Worm (Caenorhabditis elegans) whole organism, late embryonic: Measurements from ENCODE around the gene attf-2.

ENCODE experiments used
- C08G9.2 ChIP-seq: sonication (generic microtip); optimal IDR thresholded peaks from 2 replicates; lab custom pipeline; 2016; ENCODE audit warnings: mild to moderate bottlenecking, missing genetic modification characterization, moderate library complexity, missing compliant biosample characterization
- C38D4.7 ChIP-seq: fragments of 200-800 bp; sonication (Bioruptor generic); optimal IDR thresholded peaks from 2 replicates; lab custom pipeline; 2018; ENCODE audit warnings: mild to moderate bottlenecking, missing genetic modification characterization, moderate library complexity, missing compliant biosample characterization
- F13H6.1 ChIP-seq: sonication (generic microtip); optimal IDR thresholded peaks from 2 replicates; lab custom pipeline; 2016; ENCODE audit warnings: missing genetic modification characterization, missing compliant biosample characterization
- K02D7.2 ChIP-seq: sonication (generic microtip); optimal IDR thresholded peaks from 2 replicates; lab custom pipeline; 2017; ENCODE audit warnings: mild to moderate bottlenecking, missing genetic modification characterization, missing compliant biosample characterization
- K09A11.1 ChIP-seq: sonication (generic microtip); optimal IDR thresholded peaks from 2 replicates; lab custom pipeline; 2017; ENCODE audit warnings: antibody characterized with exemption, mild to moderate bottlenecking, missing genetic modification characterization, missing compliant biosample characterization; ENCODE audit not compliant: insufficient read depth
- Y22D7AL.16 ChIP-seq: sonication (generic microtip); optimal IDR thresholded peaks from 2 replicates; lab custom pipeline; 2016; ENCODE audit warnings: missing genetic modification characterization, missing compliant biosample characterization
- ahr-1 ChIP-seq: sonication (generic microtip); optimal IDR thresholded peaks from 2 replicates; lab custom pipeline; 2016; ENCODE audit warnings: missing genetic modification characterization, missing compliant biosample characterization
- ceh-14 ChIP-seq: sonication (generic microtip); optimal IDR thresholded peaks from 2 replicates; lab custom pipeline; 2016; ENCODE audit warnings: missing genotype, missing genetic modification characterization, missing compliant biosample characterization
- ceh-2 ChIP-seq: sonication (generic microtip); optimal IDR thresholded peaks from 2 replicates; lab custom pipeline; 2016; ENCODE audit warnings: missing genotype, missing genetic modification characterization, missing compliant biosample characterization
- ceh-22 ChIP-seq: sonication (generic microtip); optimal IDR thresholded peaks from 2 replicates; lab custom pipeline; 2017; ENCODE audit warnings: missing biosample characterization, missing genetic modification characterization
- ceh-24 ChIP-seq: sonication (generic microtip); optimal IDR thresholded peaks from 2 replicates; lab custom pipeline; 2016; ENCODE audit warnings: mild to moderate bottlenecking, missing genetic modification characterization, missing compliant biosample characterization
- ceh-30 ChIP-seq: fragments of 150-350 bp; optimal IDR thresholded peaks from 2 replicates; lab custom pipeline; 2014; ENCODE audit warnings: missing biosample characterization, missing genetic modification characterization
- ceh-48 ChIP-seq: sonication (generic microtip); optimal IDR thresholded peaks from 2 replicates; lab custom pipeline; 2016; ENCODE audit warnings: missing genetic modification characterization, inconsistent platforms, missing compliant biosample characterization
- ceh-9 ChIP-seq: sonication (generic microtip); optimal IDR thresholded peaks from 2 replicates; lab custom pipeline; 2016; ENCODE audit warnings: mild to moderate bottlenecking, missing genetic modification characterization, inconsistent platforms, missing compliant biosample characterization
- che-1 ChIP-seq: sonication (generic microtip); optimal IDR thresholded peaks from 2 replicates; lab custom pipeline; 2016; ENCODE audit warnings: mild to moderate bottlenecking, missing genetic modification characterization, missing compliant biosample characterization
- dmd-4 ChIP-seq: sonication (generic microtip); optimal IDR thresholded peaks from 2 replicates; lab custom pipeline; 2016; ENCODE audit warnings: borderline replicate concordance, missing genetic modification characterization, missing compliant biosample characterization
- elt-2 ChIP-seq: sonication (generic microtip); optimal IDR thresholded peaks from 2 replicates; lab custom pipeline; 2016; ENCODE audit warnings: missing genetic modification reagents, missing genetic modification characterization, missing compliant biosample characterization
- elt-4 ChIP-seq: sonication (generic microtip); optimal IDR thresholded peaks from 2 replicates; lab custom pipeline; 2016; ENCODE audit warnings: missing genetic modification characterization, missing compliant biosample characterization
- ets-4 ChIP-seq: sonication (generic microtip); optimal IDR thresholded peaks from 2 replicates; lab custom pipeline; 2016; ENCODE audit warnings: missing genetic modification characterization, missing compliant biosample characterization
- eyg-1 ChIP-seq: sonication (generic microtip); optimal IDR thresholded peaks from 2 replicates; lab custom pipeline; 2016; ENCODE audit warnings: missing genotype, missing genetic modification characterization, missing compliant biosample characterization
- fkh-10 ChIP-seq: fragments of 150-350 bp; optimal IDR thresholded peaks from 2 replicates; lab custom pipeline; 2014; ENCODE audit warnings: missing biosample characterization, missing genetic modification reagents, missing genetic modification characterization
- gmeb-2 ChIP-seq: sonication (generic microtip); optimal IDR thresholded peaks from 2 replicates; lab custom pipeline; 2016; ENCODE audit warnings: missing genetic modification characterization, inconsistent platforms, missing compliant biosample characterization
- hlh-13 ChIP-seq: fragments of 200-800 bp; sonication (Bioruptor generic); optimal IDR thresholded peaks from 2 replicates; lab custom pipeline; 2018; ENCODE audit warnings: mild to moderate bottlenecking, missing genetic modification characterization, missing compliant biosample characterization
- hlh-15 ChIP-seq: sonication (generic microtip); optimal IDR thresholded peaks from 2 replicates; lab custom pipeline; 2016; ENCODE audit warnings: missing genetic modification characterization, missing compliant biosample characterization
- hlh-30 ChIP-seq: sonication (generic microtip); optimal IDR thresholded peaks from 2 replicates; lab custom pipeline; 2017; ENCODE audit warnings: antibody characterized with exemption, missing genetic modification characterization, missing compliant biosample characterization; ENCODE audit not compliant: insufficient read depth
- hlh-6 ChIP-seq: sonication (generic microtip); optimal IDR thresholded peaks from 2 replicates; lab custom pipeline; 2016; ENCODE audit warnings: missing genotype, missing genetic modification characterization, missing compliant biosample characterization
- hlh-8 ChIP-seq: sonication (generic microtip); optimal IDR thresholded peaks from 2 replicates; lab custom pipeline; 2016; ENCODE audit warnings: missing genotype, missing genetic modification characterization, missing compliant biosample characterization
- madf-2 ChIP-seq: sonication (generic microtip); optimal IDR thresholded peaks from 2 replicates; lab custom pipeline; 2017; ENCODE audit warnings: missing genetic modification characterization, missing compliant biosample characterization
- mec-3 ChIP-seq: sonication (generic microtip); optimal IDR thresholded peaks from 2 replicates; lab custom pipeline; 2016; ENCODE audit warnings: borderline replicate concordance, missing genetic modification characterization, missing compliant biosample characterization
- nfya-1 ChIP-seq: sonication (generic microtip); optimal IDR thresholded peaks from 2 replicates; lab custom pipeline; 2017; ENCODE audit warnings: missing genetic modification characterization, mild to moderate bottlenecking, missing compliant biosample characterization, antibody characterized with exemption, moderate library complexity
- nhr-11 ChIP-seq: fragments of 150-350 bp; optimal IDR thresholded peaks from 2 replicates; lab custom pipeline; 2014; ENCODE audit warnings: missing biosample characterization, missing genetic modification characterization
- nhr-232 ChIP-seq: sonication (generic microtip); optimal IDR thresholded peaks from 2 replicates; lab custom pipeline; 2016; ENCODE audit warnings: missing genetic modification characterization, missing compliant biosample characterization
- odd-2 ChIP-seq: sonication (generic microtip); optimal IDR thresholded peaks from 2 replicates; lab custom pipeline; 2017; ENCODE audit warnings: antibody characterized with exemption, mild to moderate bottlenecking, missing genetic modification characterization, missing compliant biosample characterization
- pag-3 ChIP-seq: sonication (generic microtip); optimal IDR thresholded peaks from 2 replicates; lab custom pipeline; 2016; ENCODE audit warnings: missing compliant biosample characterization, missing genetic modification characterization, borderline replicate concordance
- pat-9 ChIP-seq: fragments of 200-800 bp; sonication (Bioruptor generic); optimal IDR thresholded peaks from 2 replicates; lab custom pipeline; 2018; ENCODE audit warnings: mild to moderate bottlenecking, missing genetic modification characterization, moderate library complexity, missing compliant biosample characterization
- pax-1 ChIP-seq: fragments of 150-350 bp; optimal IDR thresholded peaks from 2 replicates; lab custom pipeline; 2014; ENCODE audit warnings: missing biosample characterization, missing genetic modification characterization
- pha-2 ChIP-seq: sonication (generic microtip); optimal IDR thresholded peaks from 2 replicates; lab custom pipeline; 2017; ENCODE audit warnings: mild to moderate bottlenecking, missing genetic modification characterization, missing compliant biosample characterization
- pha-4 ChIP-seq: fragments of 150-350 bp; optimal IDR thresholded peaks from 2 replicates; lab custom pipeline; 2018; ENCODE audit warnings: missing biosample characterization, missing genetic modification reagents, missing genetic modification characterization
- pqm-1 ChIP-seq: sonication (generic microtip); optimal IDR thresholded peaks from 2 replicates; lab custom pipeline; 2016; ENCODE audit warnings: missing genetic modification characterization, missing compliant biosample characterization
- pros-1 ChIP-seq: fragments of 150-350 bp; optimal IDR thresholded peaks from 2 replicates; lab custom pipeline; 2014; ENCODE audit warnings: missing biosample characterization, missing genetic modification reagents, missing genetic modification characterization
- sdc-2 ChIP-seq: sonication (generic microtip); optimal IDR thresholded peaks from 2 replicates; lab custom pipeline; 2016; ENCODE audit warnings: missing genotype, missing genetic modification characterization, missing compliant biosample characterization
- sox-2 ChIP-seq: fragments of 200-800 bp; sonication (Bioruptor generic); IDR thresholded peaks from 2 replicates; pipeline ENCODE4 v1.3.6; 2022; ENCODE audit warnings: missing genetic modification reagents, missing genetic modification characterization, missing compliant biosample characterization
- tbx-2 ChIP-seq: sonication (generic microtip); optimal IDR thresholded peaks from 2 replicates; lab custom pipeline; 2016; ENCODE audit warnings: missing genetic modification characterization, missing compliant biosample characterization
- tbx-7 ChIP-seq: sonication (generic microtip); optimal IDR thresholded peaks from 2 replicates; lab custom pipeline; 2016; ENCODE audit warnings: missing genotype, missing genetic modification characterization, missing compliant biosample characterization
- ttx-3 ChIP-seq: sonication (generic microtip); optimal IDR thresholded peaks from 2 replicates; lab custom pipeline; 2016; ENCODE audit warnings: missing genetic modification reagents, missing genetic modification characterization, missing compliant biosample characterization
- unc-55 ChIP-seq: sonication (generic microtip); optimal IDR thresholded peaks from 2 replicates; lab custom pipeline; 2017; ENCODE audit warnings: missing biosample characterization, missing genetic modification reagents, missing genetic modification characterization
- unc-86 ChIP-seq: sonication (generic microtip); optimal IDR thresholded peaks from 2 replicates; lab custom pipeline; 2016; ENCODE audit warnings: missing genetic modification characterization, missing compliant biosample characterization
- ztf-16 ChIP-seq: sonication (generic microtip); optimal IDR thresholded peaks from 2 replicates; lab custom pipeline; 2017; ENCODE audit warnings: missing genetic modification characterization, missing compliant biosample characterization

attf-2 gene

ce11 chrV:7234726-7235125 is 38.8 kb upstream of the attf-2 start, which contains the start of gene C05C8.5:
TSS of gene C05C8.5 (minus strand) at chrV:7234826.
- TF ChIP-seq F13H6.1 (no peak), hlh-15 (tag; lab: Kevin White, UChicago) (no peak), hlh-13 (GFP tag; lab: Kevin White, UChicago) (no peak), tbx-2 (tag; lab: Kevin White, UChicago) (no peak), ets-4 (tag; lab: Kevin White, UChicago) (no peak), unc-55 (GFP tag; lab: Kevin White, UChicago) (no peak), C38D4.7 (no peak), pag-3 (tag; lab: Kevin White, UChicago) (no peak), unc-86 (no peak), Y22D7AL.16 (tag; lab: Kevin White, UChicago) (no peak), che-1 (no peak), ceh-22 (tag; lab: Kevin White, UChicago) (no peak), madf-2 (tag; lab: Kevin White, UChicago) (no peak), nhr-232 (no peak), hlh-8 (tag; lab: Kevin White, UChicago) (no peak)

ce11 chrV:7231524-7231923 is 35.6 kb upstream of the attf-2 start:
- TF ChIP-seq K09A11.1 (tag; lab: Kevin White, UChicago) (no peak), ceh-9 (tag; lab: Kevin White, UChicago) (no peak), ceh-14 (no peak), tbx-2 (tag; lab: Kevin White, UChicago) (no peak), ahr-1 (tag; lab: Kevin White, UChicago) (no peak), pqm-1 (tag; lab: Kevin White, UChicago) (no peak), pax-1 (tag; lab: Kevin White, UChicago) (no peak), ceh-48 (no peak), pha-2 (tag; lab: Kevin White, UChicago) (no peak), mec-3 (tag; lab: Kevin White, UChicago) (no peak), gmeb-2 (no peak), K02D7.2 (no peak), eyg-1 (tag; lab: Kevin White, UChicago) (no peak), elt-4 (no peak), ceh-2 (tag; lab: Kevin White, UChicago) (no peak), nhr-11 (tag; lab: Kevin White, UChicago) (no peak)
- TF ChIP-seq, all 69 proteins: peak for 0

DNA sequence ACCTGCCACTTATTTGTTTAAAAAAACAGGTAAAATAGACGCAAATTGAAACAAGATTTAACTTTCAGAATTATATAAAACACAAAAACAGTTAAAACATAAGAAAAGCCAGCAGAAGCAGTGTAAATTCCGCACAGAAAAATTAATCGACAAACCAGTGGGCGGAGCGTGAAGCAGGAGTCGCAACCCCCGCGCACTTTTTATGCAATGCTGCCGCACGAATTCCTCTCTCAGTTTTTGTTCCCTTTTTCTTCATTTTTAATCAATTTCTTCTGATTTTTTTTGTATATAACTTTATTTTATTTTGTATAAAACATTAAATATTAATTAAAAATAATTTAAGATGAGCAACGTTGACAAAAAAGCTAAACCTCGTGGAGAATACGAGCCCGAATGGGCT is 34.9 kb upstream of the attf-2 start, which contains the start of the genes gei-6 and krr-1:
gei-6 (minus strand) TSS at position 2 of the 400 bp plus-strand sequence.
krr-1 (plus strand) TSS at position 344 of the 400 bp plus-strand sequence.
- peak; percentile 68 for TF ChIP-seq eyg-1 (tag; lab: Kevin White, UChicago)
- peak; percentile 87 for TF ChIP-seq ztf-16
- TF ChIP-seq C08G9.2 (tag; lab: Kevin White, UChicago) = peak; percentile 71
- TF ChIP-seq F13H6.1 = peak; percentile 44
- peak; percentile 35 for TF ChIP-seq sdc-2 (tag; lab: Kevin White, UChicago)
- no peak for TF ChIP-seq dmd-4
- TF ChIP-seq pat-9 (tag; lab: Kevin White, UChicago) = peak; percentile 91
- TF ChIP-seq pros-1 = no peak
- TF ChIP-seq hlh-30 (tag; lab: Kevin White, UChicago) = no peak
- TF ChIP-seq ttx-3 (tag; lab: Kevin White, UChicago) = peak; percentile 86
- TF ChIP-seq tbx-7 (tag; lab: Kevin White, UChicago) = peak; percentile 31
- no peak for TF ChIP-seq pha-4 (tag; lab: Kevin White, UChicago)
- TF ChIP-seq K09A11.1 (tag; lab: Kevin White, UChicago) = peak; percentile 93
- TF ChIP-seq madf-2 (tag; lab: Kevin White, UChicago) = peak; percentile 77
- TF ChIP-seq elt-2 (tag; lab: Kevin White, UChicago) = peak; percentile 95
- TF ChIP-seq ceh-24 (tag; lab: Kevin White, UChicago) = peak; percentile 18
- TF ChIP-seq hlh-13 (GFP tag; lab: Kevin White, UChicago) = peak; percentile 41
- TF ChIP-seq pax-1 (tag; lab: Kevin White, UChicago) = no peak
- TF ChIP-seq odd-2 = peak; percentile 87
- TF ChIP-seq nfya-1 = peak; percentile 85
- peak; percentile 61 for TF ChIP-seq ceh-2 (tag; lab: Kevin White, UChicago)
- TF ChIP-seq elt-4 = no peak
- peak; percentile 79 for TF ChIP-seq gmeb-2
- peak; percentile 25 for TF ChIP-seq fkh-10 (GFP tag; lab: Kevin White, UChicago)
- TF ChIP-seq pag-3 (tag; lab: Kevin White, UChicago) = no peak
- no peak for TF ChIP-seq ceh-30
- peak; percentile 82 for TF ChIP-seq Y22D7AL.16 (tag; lab: Kevin White, UChicago)
- TF ChIP-seq ceh-14 = peak; percentile 95
- no peak for TF ChIP-seq nhr-11 (tag; lab: Kevin White, UChicago)
- TF ChIP-seq sox-2 (GFP tag; lab: Robert Waterston, UW) = peak; percentile 81
- TF ChIP-seq ceh-22 (tag; lab: Kevin White, UChicago) = no peak
- peak; percentile 36 for TF ChIP-seq hlh-6 (tag; lab: Kevin White, UChicago)
- TF ChIP-seq K02D7.2 = peak; percentile 82
